Fruit fly (Drosophila melanogaster): ENCODE results near the gene drd.

Gene drd

dm6 chrX:15125496-15125895 is at the start of gene drd:
TSS of gene drd (plus strand) at chrX:15125753.
- no peak for TF ChIP-seq noc (tag; optimal IDR thresholded peaks at IDR 0.05)

DNA sequence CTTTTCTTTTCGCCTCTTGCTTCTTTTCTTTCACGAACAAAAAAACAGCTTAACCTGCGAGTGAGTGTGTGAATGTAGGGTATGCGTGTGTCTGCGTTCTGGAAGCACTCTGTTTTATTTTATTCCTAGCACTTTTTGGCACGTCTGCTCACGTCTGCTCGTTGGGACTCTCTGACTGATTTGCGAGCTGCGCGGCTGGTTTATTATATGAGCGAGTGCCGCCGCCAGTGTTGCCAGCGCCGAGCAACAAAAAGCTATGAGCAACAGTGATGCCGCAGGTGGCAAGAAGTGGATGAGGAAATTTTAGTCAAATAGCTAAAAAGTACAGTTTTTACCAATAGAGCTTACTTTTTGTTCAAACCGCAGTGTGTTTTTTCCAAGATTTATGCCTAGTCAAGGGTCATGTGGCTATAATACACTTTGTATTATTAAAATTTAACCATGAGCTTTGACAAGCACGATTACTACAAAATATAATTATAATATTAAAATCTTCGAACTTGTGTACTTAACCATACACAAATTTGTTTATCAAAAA is 49.4 kb upstream of the drd start, which contains the start of gene Lsd-2:
Gene Lsd-2, minus strand, starts transcription at position 183 of the 538 bp plus-strand sequence.
- no peak for TF ChIP-seq noc (tag; optimal IDR thresholded peaks at IDR 0.05)

DNA sequence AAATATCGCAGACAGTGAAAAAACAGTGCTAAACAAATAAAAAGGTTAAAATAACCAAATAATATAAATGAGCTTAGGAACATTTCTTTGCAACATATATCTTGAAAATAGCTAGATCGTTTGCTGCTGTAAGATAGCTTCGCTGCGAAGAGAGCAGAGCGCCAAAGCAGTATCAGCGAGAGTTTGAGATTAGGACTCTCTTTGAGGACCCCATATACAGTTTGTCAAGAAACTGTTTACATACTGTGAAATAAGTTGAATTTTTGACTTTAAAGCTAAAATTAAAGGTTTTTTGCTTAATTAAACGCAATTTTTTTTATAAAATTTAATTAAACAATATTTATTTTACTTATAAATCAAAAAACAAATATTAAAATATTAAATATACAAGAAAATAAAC is 48.9 kb upstream of the drd start:
- TF ChIP-seq noc (tag; optimal IDR thresholded peaks at IDR 0.05) = no peak

dm6 chrX:15077576-15078136 is 47.9 kb upstream of the drd start:
- TF ChIP-seq noc (tag; optimal IDR thresholded peaks at IDR 0.05) = no peak

dm6 chrX:15078394-15078793 is 47.2 kb upstream of the drd start:
- no peak for TF ChIP-seq noc (tag; optimal IDR thresholded peaks at IDR 0.05)

dm6 chrX:15079163-15079809 is 46.3 kb upstream of the drd start:
- TF ChIP-seq noc (tag; optimal IDR thresholded peaks at IDR 0.05) = peak; percentile 59

DNA sequence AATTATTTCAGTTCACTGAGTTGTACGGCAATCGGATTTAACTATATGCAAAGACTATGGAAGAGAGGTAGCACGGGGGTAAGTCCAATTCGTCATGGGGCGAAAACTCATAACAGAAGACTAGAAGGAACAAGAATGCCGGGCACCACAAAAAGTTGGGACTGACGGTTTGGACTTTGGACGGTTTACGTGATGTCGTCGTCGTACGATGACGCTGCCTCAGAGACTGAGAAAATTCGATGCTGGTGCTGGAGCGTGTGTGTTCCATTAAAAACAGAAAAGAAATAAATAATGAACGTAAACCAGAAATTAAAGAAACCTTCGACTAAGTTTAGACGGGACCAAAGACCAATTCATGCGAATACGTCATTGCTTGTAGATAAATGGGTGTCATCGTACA is 45.6 kb upstream of the drd start:
- TF ChIP-seq noc (tag; optimal IDR thresholded peaks at IDR 0.05) = no peak

dm6 chrX:15080780-15081402 is 44.7 kb upstream of the drd start, which contains the start of gene CG33177:
TSS of gene CG33177 (plus strand) at chrX:15081367.
- peak; percentile 39 for TF ChIP-seq noc (tag; optimal IDR thresholded peaks at IDR 0.05)

dm6 chrX:15082681-15083080 is 42.9 kb upstream of the drd start, which contains the start of gene CG33178:
TSS of gene CG33178 (plus strand) at chrX:15082827.
- TF ChIP-seq noc (tag; optimal IDR thresholded peaks at IDR 0.05) = no peak

DNA sequence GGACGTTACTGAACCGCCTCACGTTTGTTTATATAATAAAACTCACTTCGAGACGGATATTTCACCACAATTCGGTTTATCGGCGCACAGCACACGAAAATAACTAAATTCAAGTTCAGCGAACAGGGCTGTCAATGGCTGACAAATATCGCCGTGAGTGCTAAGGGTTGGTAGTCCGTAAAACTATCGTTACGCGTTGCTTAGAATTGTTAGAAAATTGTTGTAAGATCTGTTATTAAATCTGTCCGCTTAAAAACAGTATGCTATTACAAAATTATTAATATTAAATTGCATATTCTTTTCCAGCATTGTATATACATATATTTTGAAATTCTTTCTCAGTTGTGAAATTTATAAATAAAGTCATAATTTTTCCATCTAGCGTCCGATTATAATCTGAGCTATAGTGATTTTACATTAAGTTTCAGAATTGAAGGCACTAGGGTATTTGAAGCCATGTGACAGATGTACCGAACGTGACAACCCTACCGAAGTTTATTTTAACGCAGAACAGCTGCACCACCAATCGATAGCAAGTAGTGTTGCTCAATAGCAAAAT is 40.9 kb upstream of the drd start, which contains the start of gene Cox17:
Gene Cox17, minus strand, starts transcription at position 120 of the 559 bp plus-strand sequence.
- TF ChIP-seq noc (tag; optimal IDR thresholded peaks at IDR 0.05) = peak; percentile 87

DNA sequence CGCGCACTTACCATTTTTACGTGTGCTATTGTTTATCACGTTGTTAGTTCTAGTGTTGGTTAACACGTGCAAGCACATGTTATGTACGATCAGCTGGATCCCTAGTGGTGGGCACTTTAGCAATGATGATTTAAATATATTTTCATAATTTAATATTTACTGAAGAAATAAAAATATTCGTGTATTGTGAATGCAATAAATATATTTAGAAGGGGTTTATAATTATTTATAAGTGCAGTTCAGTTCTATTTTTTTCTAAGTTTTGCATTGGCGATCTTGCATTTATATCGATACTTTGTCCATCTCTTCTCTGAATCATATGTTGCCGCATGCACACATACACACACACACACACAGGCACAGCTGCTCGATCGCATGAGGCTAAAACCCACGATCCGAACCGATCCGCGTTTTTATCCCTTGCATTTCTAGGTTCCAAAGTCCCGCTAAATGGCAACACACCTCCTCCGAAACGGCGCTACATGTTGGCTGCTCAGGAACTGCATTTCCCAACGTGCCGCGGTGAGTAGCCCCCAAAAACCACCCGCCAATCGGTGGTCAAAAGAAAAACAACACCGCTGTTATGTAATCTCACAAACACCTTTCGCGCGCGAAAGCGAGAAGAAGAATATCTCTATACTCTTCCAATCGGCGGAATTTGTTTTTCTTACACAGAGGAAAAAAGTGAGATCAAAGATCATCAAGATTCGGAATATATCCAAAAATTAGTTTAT is 39.6 kb upstream of the drd start, which contains the start of the genes CG15027 and Dbct:
Gene CG15027, minus strand, starts transcription at position 51 of the 734 bp plus-strand sequence.
Gene Dbct, plus strand, starts transcription at position 349 of the 734 bp plus-strand sequence.
- peak; percentile 82 for TF ChIP-seq noc (tag; optimal IDR thresholded peaks at IDR 0.05)

dm6 chrX:15089146-15089698 is 36.3 kb upstream of the drd start, which contains the start of gene Rab3-GEF:
TSS of gene Rab3-GEF (plus strand) at chrX:15089682.
- no peak for TF ChIP-seq noc (tag; optimal IDR thresholded peaks at IDR 0.05)

DNA sequence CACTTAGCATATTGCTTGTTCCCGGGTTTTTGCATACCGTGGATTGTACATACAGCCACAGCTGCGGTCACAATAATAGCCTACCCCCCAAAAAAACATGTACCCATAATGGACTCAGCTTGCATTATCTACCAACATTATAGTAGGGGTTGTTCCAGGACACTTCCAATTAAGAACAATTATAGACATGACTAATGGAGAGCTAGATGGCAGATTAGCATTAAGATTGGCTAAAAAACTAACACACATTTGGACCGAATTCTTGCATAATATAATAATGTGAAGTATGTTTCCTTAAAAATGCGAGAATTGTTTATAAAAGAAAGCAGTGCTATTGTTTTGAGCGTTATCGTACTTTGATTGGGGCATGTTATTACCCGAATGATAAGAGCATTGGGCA is 35.2 kb upstream of the drd start:
- no peak for TF ChIP-seq noc (tag; optimal IDR thresholded peaks at IDR 0.05)

DNA sequence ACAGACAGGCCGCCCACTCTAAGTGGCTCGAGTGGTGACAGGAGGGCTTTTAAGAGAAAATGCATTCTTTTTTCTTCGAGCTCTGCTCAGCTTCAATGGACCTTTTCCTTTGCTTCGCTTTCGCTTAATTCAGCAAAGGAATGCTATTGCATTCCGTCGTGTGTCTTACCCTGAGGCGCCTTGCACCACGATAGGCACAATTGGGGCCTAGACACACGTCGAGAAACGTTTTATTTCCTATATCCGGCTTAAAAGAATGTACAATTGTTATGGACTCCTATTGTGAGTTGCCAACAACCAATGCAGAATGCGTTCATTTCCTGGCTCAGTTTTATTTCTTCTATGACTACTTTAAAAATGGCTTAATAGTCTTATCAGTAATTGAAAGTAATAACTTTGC is 34.4 kb upstream of the drd start:
- TF ChIP-seq noc (tag; optimal IDR thresholded peaks at IDR 0.05) = no peak

- no peak for TF ChIP-seq noc (tag; optimal IDR thresholded peaks at IDR 0.05)
These were observed 29.6 kb upstream of the drd start, which contains the start of gene CG9072 for dm6 chrX:15095942-15096341. TSS of gene CG9072 (minus strand) at chrX:15096042.
